Worm (Caenorhabditis elegans) whole organism, early embryonic: ENCODE results near the gene srw-57.

Source experiments
- B0310.2 ChIP-seq: sonication (generic microtip); optimal IDR thresholded peaks from 2 replicates; lab custom pipeline; 2016; ENCODE audit warnings: mild to moderate bottlenecking, missing genetic modification characterization, missing compliant biosample characterization
- F13C5.2 ChIP-seq: sonication (generic microtip); optimal IDR thresholded peaks from 2 replicates; lab custom pipeline; 2017; ENCODE audit warnings: mild to moderate bottlenecking, missing genetic modification characterization, inconsistent platforms, missing compliant biosample characterization
- aly-1 ChIP-seq: sonication (generic microtip); optimal IDR thresholded peaks from 2 replicates; lab custom pipeline; 2016; ENCODE audit warnings: missing genetic modification characterization, missing compliant biosample characterization
- ama-1 ChIP-seq: fragments of 150-350 bp; optimal IDR thresholded peaks from 2 replicates; lab custom pipeline; 2014
- ceh-13 ChIP-seq: fragments of 200-800 bp; sonication (Bioruptor generic); optimal IDR thresholded peaks from 2 replicates; lab custom pipeline; 2018; ENCODE audit warnings: mild to moderate bottlenecking, missing genetic modification characterization, missing compliant biosample characterization
- ceh-36 ChIP-seq: sonication (generic microtip); optimal IDR thresholded peaks from 2 replicates; lab custom pipeline; 2016; ENCODE audit warnings: missing genetic modification characterization, inconsistent platforms, missing compliant biosample characterization
- ets-7 ChIP-seq: sonication (generic microtip); optimal IDR thresholded peaks from 2 replicates; lab custom pipeline; 2016; ENCODE audit warnings: missing genotype, missing genetic modification characterization, missing compliant biosample characterization
- flt-1 ChIP-seq: fragments of 200-800 bp; sonication (Bioruptor generic); IDR thresholded peaks from 2 replicates; pipeline ENCODE4 v1.3.6; 2022; ENCODE audit warnings: missing genetic modification characterization, missing compliant biosample characterization
- hmbx-1 ChIP-seq: sonication (generic microtip); optimal IDR thresholded peaks from 2 replicates; lab custom pipeline; 2016; ENCODE audit warnings: mild to moderate bottlenecking, missing genetic modification characterization, missing compliant biosample characterization
- hmg-4 ChIP-seq: fragments of 200-800 bp; sonication (Bioruptor generic); optimal IDR thresholded peaks from 2 replicates; lab custom pipeline; 2018; ENCODE audit warnings: mild to moderate bottlenecking, missing genetic modification characterization, missing compliant biosample characterization
- hnd-1 ChIP-seq: sonication (generic microtip); optimal IDR thresholded peaks from 2 replicates; lab custom pipeline; 2016; ENCODE audit warnings: missing genetic modification characterization, missing compliant biosample characterization
- pes-1 ChIP-seq: fragments of 200-800 bp; sonication (Bioruptor generic); IDR thresholded peaks from 2 replicates; pipeline ENCODE4 v1.3.6; 2022; ENCODE audit warnings: missing genetic modification reagents, missing genetic modification characterization, missing compliant biosample characterization
- scrt-1 ChIP-seq: fragments of 200-800 bp; sonication (Bioruptor generic); IDR thresholded peaks from 2 replicates; pipeline ENCODE4 v1.3.6; 2022; ENCODE audit warnings: missing genetic modification characterization, missing compliant biosample characterization
- sea-1 ChIP-seq: fragments of 200-800 bp; sonication (Bioruptor generic); conservative IDR thresholded peaks from 2 replicates; pipeline ENCODE4 v1.3.6; 2022; ENCODE audit warnings: missing genetic modification characterization, missing compliant biosample characterization
- tbx-11 ChIP-seq: fragments of 200-800 bp; sonication (Bioruptor generic); IDR thresholded peaks from 2 replicates; pipeline ENCODE4 v1.3.6; 2022; ENCODE audit warnings: missing genetic modification characterization, missing compliant biosample characterization
- tbx-37 ChIP-seq: fragments of 200-800 bp; sonication (Bioruptor generic); conservative IDR thresholded peaks from 2 replicates; pipeline ENCODE4 v1.3.6; 2022; ENCODE audit warnings: missing genetic modification reagents, missing genetic modification characterization, missing compliant biosample characterization
- tra-4 ChIP-seq: sonication (generic microtip); optimal IDR thresholded peaks from 2 replicates; lab custom pipeline; 2017; ENCODE audit warnings: missing genetic modification characterization, missing compliant biosample characterization

The srw-57 gene

DNA sequence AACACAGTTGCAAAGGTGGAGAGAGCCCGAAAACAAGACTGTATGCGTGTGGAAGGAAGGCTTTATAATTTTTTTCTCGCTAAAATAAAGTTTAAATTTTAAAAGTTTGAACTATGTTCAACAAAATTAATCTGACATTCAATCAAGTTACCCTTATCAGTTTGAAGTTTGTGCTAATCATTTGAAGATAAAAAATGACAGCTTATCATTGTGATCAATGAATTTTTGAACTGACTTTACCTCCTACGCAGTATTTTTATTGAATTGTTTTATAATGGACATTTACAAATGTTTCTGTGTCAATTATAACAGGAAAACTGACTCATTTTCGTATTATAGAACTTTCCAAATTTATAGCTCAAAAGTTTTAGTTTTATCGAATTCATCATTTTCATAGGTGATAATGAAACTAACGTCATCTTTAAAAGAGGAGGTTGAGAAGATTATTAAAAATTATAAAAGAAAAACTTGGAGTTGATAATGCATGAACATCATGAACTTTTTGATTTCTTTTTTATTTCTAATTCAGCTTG, 23.5 kb upstream of the srw-57 start, which contains the start of gene oac-20:
Gene oac-20 (plus strand): TSS at position 483 of the 533 bp plus-strand sequence.
- TF ChIP-seq flt-1 (GFP tag; lab: Robert Waterston, UW), result no peak
- no peak for TF ChIP-seq B0310.2 (tag; lab: Kevin White, UChicago)
- TF ChIP-seq ets-7 (tag; lab: Kevin White, UChicago), result no peak
- no peak for TF ChIP-seq aly-1 (tag; lab: Kevin White, UChicago)
- TF ChIP-seq scrt-1 (GFP tag; lab: Robert Waterston, UW), result no peak
- TF ChIP-seq ceh-13 (GFP tag; lab: Kevin White, UChicago), result no peak
- no peak for TF ChIP-seq sea-1 (GFP tag; lab: Robert Waterston, UW)
- no peak for TF ChIP-seq tbx-11
- no peak for TF ChIP-seq tbx-37 (GFP tag; lab: Robert Waterston, UW)
- no peak for TF ChIP-seq ceh-36 (tag; lab: Kevin White, UChicago)
- TF ChIP-seq F13C5.2 (tag; lab: Kevin White, UChicago), result no peak
- no peak for TF ChIP-seq hmg-4
- no peak for TF ChIP-seq hnd-1 (tag; lab: Kevin White, UChicago)
- no peak for TF ChIP-seq tra-4 (tag; lab: Kevin White, UChicago)
- TF ChIP-seq ama-1, result no peak
- TF ChIP-seq hmbx-1 (tag; lab: Kevin White, UChicago), result no peak

- TF ChIP-seq hmg-4, result no peak
- no peak for TF ChIP-seq scrt-1 (GFP tag; lab: Robert Waterston, UW)
- TF ChIP-seq ceh-36 (tag; lab: Kevin White, UChicago), result no peak
- no peak for TF ChIP-seq F13C5.2 (tag; lab: Kevin White, UChicago)
- no peak for TF ChIP-seq tbx-11
- TF ChIP-seq hmbx-1 (tag; lab: Kevin White, UChicago), result no peak
- no peak for TF ChIP-seq sea-1 (GFP tag; lab: Robert Waterston, UW)
- no peak for TF ChIP-seq pes-1
- no peak for TF ChIP-seq ama-1
- no peak for TF ChIP-seq tra-4 (tag; lab: Kevin White, UChicago)
Observed at ce11 chrV:15975845-15976244, 21.0 kb upstream of the srw-57 start, which contains the start of gene clec-232. Gene clec-232 (plus strand): TSS chrV:15976145.

DNA sequence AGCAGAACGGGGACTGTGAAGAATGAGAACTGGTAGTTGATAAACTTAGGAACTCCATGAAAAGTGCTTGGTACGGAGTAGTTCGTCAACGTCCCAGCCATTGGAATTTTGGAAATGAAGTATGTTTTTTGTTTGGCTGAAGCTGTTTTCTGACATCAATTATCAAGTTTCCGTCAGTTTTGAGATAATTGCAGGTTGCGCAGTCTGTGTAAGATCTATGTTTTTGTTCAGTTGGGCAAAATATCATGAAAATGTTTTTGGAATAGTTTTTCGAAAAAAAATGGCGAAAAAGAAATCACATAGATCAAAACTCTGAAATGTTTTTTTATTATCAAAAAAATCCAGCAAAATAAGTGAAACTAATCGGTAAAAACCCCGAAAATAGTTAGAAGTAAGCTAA, 20.0 kb upstream of the srw-57 start, which contains the start of gene sru-22:
Gene sru-22 (minus strand): TSS at position 101 of the 400 bp plus-strand sequence.
- no peak for TF ChIP-seq tbx-37 (GFP tag; lab: Robert Waterston, UW)
- TF ChIP-seq ama-1, result no peak
- TF ChIP-seq pes-1, result no peak
- TF ChIP-seq hmbx-1 (tag; lab: Kevin White, UChicago), result no peak
- no peak for TF ChIP-seq tra-4 (tag; lab: Kevin White, UChicago)
- no peak for TF ChIP-seq aly-1 (tag; lab: Kevin White, UChicago)
- no peak for TF ChIP-seq tbx-11
- TF ChIP-seq ceh-13 (GFP tag; lab: Kevin White, UChicago), result no peak
- TF ChIP-seq scrt-1 (GFP tag; lab: Robert Waterston, UW), result no peak
- no peak for TF ChIP-seq hmg-4
- no peak for TF ChIP-seq ets-7 (tag; lab: Kevin White, UChicago)
- no peak for TF ChIP-seq F13C5.2 (tag; lab: Kevin White, UChicago)
- TF ChIP-seq ceh-36 (tag; lab: Kevin White, UChicago), result no peak
- TF ChIP-seq sea-1 (GFP tag; lab: Robert Waterston, UW), result no peak

ce11 chrV:15972484-15972883, 17.7 kb upstream of the srw-57 start, which contains the start of gene sru-23:
Gene sru-23 (minus strand): TSS chrV:15972584.
- no peak for TF ChIP-seq ets-7 (tag; lab: Kevin White, UChicago)
- no peak for TF ChIP-seq aly-1 (tag; lab: Kevin White, UChicago)
- no peak for TF ChIP-seq flt-1 (GFP tag; lab: Robert Waterston, UW)
- TF ChIP-seq scrt-1 (GFP tag; lab: Robert Waterston, UW), result no peak
- TF ChIP-seq hmg-4, result no peak
- TF ChIP-seq tbx-11, result no peak
- TF ChIP-seq hnd-1 (tag; lab: Kevin White, UChicago), result no peak
- no peak for TF ChIP-seq F13C5.2 (tag; lab: Kevin White, UChicago)
- no peak for TF ChIP-seq B0310.2 (tag; lab: Kevin White, UChicago)
- no peak for TF ChIP-seq ceh-13 (GFP tag; lab: Kevin White, UChicago)
- no peak for TF ChIP-seq sea-1 (GFP tag; lab: Robert Waterston, UW)
- no peak for TF ChIP-seq ama-1
- TF ChIP-seq pes-1, result no peak

ce11 chrV:15970820-15971219, 16.0 kb upstream of the srw-57 start:
- no peak for TF ChIP-seq tbx-37 (GFP tag; lab: Robert Waterston, UW)

- TF ChIP-seq scrt-1 (GFP tag; lab: Robert Waterston, UW) (no peak), sea-1 (GFP tag; lab: Robert Waterston, UW) (no peak), ceh-36 (tag; lab: Kevin White, UChicago) (no peak), hmg-4 (no peak), F13C5.2 (tag; lab: Kevin White, UChicago) (no peak), ets-7 (tag; lab: Kevin White, UChicago) (no peak), aly-1 (tag; lab: Kevin White, UChicago) (no peak), B0310.2 (tag; lab: Kevin White, UChicago) (no peak), tbx-11 (no peak), flt-1 (GFP tag; lab: Robert Waterston, UW) (no peak), hmbx-1 (tag; lab: Kevin White, UChicago) (no peak), tra-4 (tag; lab: Kevin White, UChicago) (no peak), tbx-37 (GFP tag; lab: Robert Waterston, UW) (no peak), hnd-1 (tag; lab: Kevin White, UChicago) (no peak), ama-1 (no peak)
Observed at ce11 chrV:15969653-15970052, 14.8 kb upstream of the srw-57 start, which contains the start of gene F36G9.7. Gene F36G9.7 (minus strand): TSS chrV:15969753.

DNA sequence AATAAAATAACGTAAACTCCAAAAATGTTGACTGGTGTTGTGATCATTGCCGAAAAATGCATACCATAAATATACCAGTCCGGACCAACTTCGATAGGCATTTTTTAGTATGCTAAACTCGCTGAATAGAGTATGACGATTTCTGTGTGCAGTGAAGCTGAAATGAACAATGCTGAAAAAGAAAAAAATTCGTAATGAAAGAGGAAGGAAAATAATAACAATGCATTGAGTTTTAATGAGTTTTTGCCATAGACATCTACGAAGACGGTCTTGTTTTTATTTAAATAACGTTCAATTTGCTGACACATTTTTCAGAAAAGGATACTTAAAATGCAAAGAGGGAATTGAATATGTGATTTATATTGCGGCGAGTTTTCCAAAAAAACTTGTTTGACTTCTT, 12.7 kb upstream of the srw-57 start, which contains the start of gene sri-1:
Gene sri-1 (minus strand): TSS at position 101 of the 400 bp plus-strand sequence.
- TF ChIP-seq flt-1 (GFP tag; lab: Robert Waterston, UW) (no peak), ceh-36 (tag; lab: Kevin White, UChicago) (no peak), F13C5.2 (tag; lab: Kevin White, UChicago) (no peak), tbx-11 (no peak), sea-1 (GFP tag; lab: Robert Waterston, UW) (no peak), ceh-13 (GFP tag; lab: Kevin White, UChicago) (no peak), tra-4 (tag; lab: Kevin White, UChicago) (no peak), hmbx-1 (tag; lab: Kevin White, UChicago) (no peak), hmg-4 (no peak), ama-1 (no peak), B0310.2 (tag; lab: Kevin White, UChicago) (no peak), scrt-1 (GFP tag; lab: Robert Waterston, UW) (no peak), tbx-37 (GFP tag; lab: Robert Waterston, UW) (no peak), aly-1 (tag; lab: Kevin White, UChicago) (no peak), hnd-1 (tag; lab: Kevin White, UChicago) (no peak)
